Worm (Caenorhabditis elegans) whole organism, late embryonic: ENCODE results near the gene C50F4.12.

Source experiments
- C08G9.2 ChIP-seq: sonication (generic microtip); optimal IDR thresholded peaks from 2 replicates; lab custom pipeline; 2016; ENCODE audit warnings: mild to moderate bottlenecking, missing genetic modification characterization, moderate library complexity, missing compliant biosample characterization
- ets-4 ChIP-seq: sonication (generic microtip); optimal IDR thresholded peaks from 2 replicates; lab custom pipeline; 2016; ENCODE audit warnings: missing genetic modification characterization, missing compliant biosample characterization
- hlh-30 ChIP-seq: sonication (generic microtip); optimal IDR thresholded peaks from 2 replicates; lab custom pipeline; 2017; ENCODE audit warnings: antibody characterized with exemption, missing genetic modification characterization, missing compliant biosample characterization; ENCODE audit not compliant: insufficient read depth

ce11 chrV:9496742-9497141 is 42.8 kb downstream of the C50F4.12 start, which contains the start of gene gsnl-1:
- TF ChIP-seq ets-4 (tag; lab: Kevin White, UChicago) = no peak
- TF ChIP-seq hlh-30 = no peak
- no peak for TF ChIP-seq C08G9.2
